Fruit fly (Drosophila melanogaster) whole organism, embryonic: ENCODE results near the gene NELF-B.

Source experiments
- ATbp ChIP-seq: fragments of 200-800 bp; sonication (Bioruptor generic); optimal IDR thresholded peaks from 2 replicates; lab custom pipeline; 2017; ENCODE audit warnings: missing biosample characterization, mild to moderate bottlenecking, missing genetic modification characterization, missing genetic modification reagents
- Antp ChIP-seq: fragments of 200-800 bp; sonication (Bioruptor generic); optimal IDR thresholded peaks from 3 replicates; lab custom pipeline; 2016; ENCODE audit warnings: missing biosample characterization, missing genetic modification characterization
- B-H1 ChIP-seq: fragments of 200-800 bp; sonication (Bioruptor generic); IDR thresholded peaks from 3 replicates; pipeline ENCODE4 v1.3.6; 2022; ENCODE audit warnings: missing biosample characterization, missing genetic modification characterization
- Bdp1 ChIP-seq: fragments of 200-800 bp; sonication (Bioruptor generic); optimal IDR thresholded peaks from 3 replicates; lab custom pipeline; 2016; ENCODE audit warnings: missing biosample characterization, missing genetic modification characterization
- CG12236 ChIP-seq: fragments of 200-800 bp; sonication (Bioruptor generic); optimal IDR thresholded peaks from 2 replicates; lab custom pipeline; 2016; ENCODE audit warnings: missing biosample characterization, missing genetic modification characterization
- CG13296 ChIP-seq: fragments of 200-800 bp; sonication (Bioruptor generic); optimal IDR thresholded peaks from 3 replicates; lab custom pipeline; 2018; ENCODE audit warnings: missing biosample characterization, mild to moderate bottlenecking, missing genetic modification characterization
- CG16813 ChIP-seq: fragments of 200-800 bp; sonication (Bioruptor generic); IDR thresholded peaks from 3 replicates; pipeline ENCODE4 v1.3.6; 2022; ENCODE audit warnings: missing biosample characterization, missing genetic modification characterization; ENCODE audit not compliant: partially characterized antibody
- CG17385 ChIP-seq: fragments of 200-800 bp; sonication (Bioruptor generic); optimal IDR thresholded peaks from 3 replicates; lab custom pipeline; 2018; ENCODE audit warnings: missing biosample characterization, mild to moderate bottlenecking, missing genetic modification characterization
- CG2199 ChIP-seq: fragments of 200-800 bp; sonication (Bioruptor generic); IDR thresholded peaks from 3 replicates; pipeline ENCODE4 v1.3.6; 2022; ENCODE audit warnings: missing biosample characterization, missing genetic modification characterization
- CG31441 ChIP-seq: fragments of 200-800 bp; sonication (Bioruptor generic); IDR thresholded peaks from 2 replicates; pipeline ENCODE4 v1.3.6; 2022; ENCODE audit warnings: missing biosample characterization, missing genetic modification characterization
- CG5953 ChIP-seq: fragments of 200-800 bp; sonication (Bioruptor generic); IDR thresholded peaks from 2 replicates; pipeline ENCODE4 v1.3.6; 2022; ENCODE audit warnings: missing biosample characterization, missing genetic modification characterization
- CG6813 ChIP-seq: fragments of 200-800 bp; sonication (Bioruptor generic); optimal IDR thresholded peaks from 2 replicates; lab custom pipeline; 2017; ENCODE audit warnings: missing biosample characterization, missing genetic modification characterization, mild to moderate bottlenecking, moderate library complexity, missing genetic modification reagents
- CG7745 ChIP-seq: fragments of 200-800 bp; sonication (Bioruptor generic); optimal IDR thresholded peaks from 2 replicates; lab custom pipeline; 2018; ENCODE audit warnings: missing biosample characterization, mild to moderate bottlenecking, missing genetic modification characterization, moderate library complexity
- CG7786 ChIP-seq: fragments of 200-800 bp; sonication (Bioruptor generic); optimal IDR thresholded peaks from 2 replicates; lab custom pipeline; 2016; ENCODE audit warnings: missing biosample characterization, missing genetic modification characterization
- CG8765 ChIP-seq: fragments of 200-800 bp; sonication (Bioruptor generic); IDR thresholded peaks from 2 replicates; pipeline ENCODE4 v1.3.6; 2022; ENCODE audit warnings: missing biosample characterization, missing genetic modification characterization
- CG9437 ChIP-seq: fragments of 200-800 bp; sonication (Bioruptor generic); optimal IDR thresholded peaks from 2 replicates; lab custom pipeline; 2018; ENCODE audit warnings: missing biosample characterization, mild to moderate bottlenecking, missing genetic modification characterization
- D ChIP-seq, 2 experiments: fragments of 200-800 bp in 1 of 2; fragments of >200 bp in 1 of 2; sonication (Bioruptor generic) in 1 of 2; optimal IDR thresholded peaks; 2 replicates in 1 of 2; 3 replicates in 1 of 2; lab custom pipeline; 2017; ENCODE audit warnings: mild to moderate bottlenecking in 1 of 2, missing biosample characterization in 1 of 2, missing genetic modification characterization in 1 of 2, missing genetic modification reagents in 1 of 2
- Dbx ChIP-seq: fragments of 200-800 bp; sonication (Bioruptor generic); IDR thresholded peaks from 3 replicates; pipeline ENCODE4 v1.3.6; 2022; ENCODE audit warnings: missing biosample characterization, missing genetic modification characterization
- H15 ChIP-seq: fragments of 200-800 bp; sonication (Bioruptor generic); IDR thresholded peaks from 3 replicates; pipeline ENCODE4 v1.3.6; 2022; ENCODE audit warnings: missing biosample characterization, missing genetic modification characterization
- Hmr ChIP-seq: fragments of 200-800 bp; sonication (Bioruptor generic); optimal IDR thresholded peaks from 3 replicates; lab custom pipeline; 2017; ENCODE audit warnings: mild to moderate bottlenecking, missing biosample characterization, missing genetic modification reagents, missing genetic modification characterization
- Hr39 ChIP-seq: fragments of >200 bp; optimal IDR thresholded peaks from 2 replicates; lab custom pipeline; 2017
- MBD-R2 ChIP-seq: fragments of 200-800 bp; sonication (Bioruptor generic); IDR thresholded peaks from 2 replicates; pipeline ENCODE4 v1.3.6; 2022; ENCODE audit warnings: missing biosample characterization, missing genetic modification characterization
- Mad ChIP-seq: fragments of 200-800 bp; sonication (Bioruptor generic); optimal IDR thresholded peaks from 2 replicates; lab custom pipeline; 2016; ENCODE audit warnings: missing biosample characterization, missing genetic modification characterization
- Mrtf ChIP-seq: fragments of 200-800 bp; sonication (Bioruptor generic); IDR thresholded peaks from 3 replicates; pipeline ENCODE4 v1.3.6; 2022; ENCODE audit warnings: missing biosample characterization, missing genetic modification characterization
- abd-A ChIP-seq: fragments of 200-800 bp; sonication (Bioruptor generic); optimal IDR thresholded peaks from 3 replicates; lab custom pipeline; 2019; ENCODE audit warnings: missing biosample characterization, mild to moderate bottlenecking, missing genetic modification characterization, moderate library complexity
- ap ChIP-seq: fragments of 200-800 bp; sonication (Bioruptor generic); IDR thresholded peaks from 2 replicates; pipeline ENCODE4 v1.3.6; 2022; ENCODE audit warnings: missing biosample characterization, missing genetic modification characterization
- bcd ChIP-seq: fragments of 200-800 bp; sonication (Bioruptor generic); optimal IDR thresholded peaks from 2 replicates; lab custom pipeline; 2017; ENCODE audit warnings: missing biosample characterization, mild to moderate bottlenecking, missing genetic modification characterization
- cato ChIP-seq: fragments of 200-800 bp; sonication (Bioruptor generic); optimal IDR thresholded peaks from 2 replicates; lab custom pipeline; 2016; ENCODE audit warnings: missing biosample characterization, missing genetic modification characterization, borderline replicate concordance
- chif ChIP-seq, 2 experiments: fragments of 200-800 bp; sonication (Bioruptor generic); optimal IDR thresholded peaks; 3 replicates each; lab custom pipeline; 2016; ENCODE audit warnings: missing biosample characterization in 2 of 2, missing genetic modification characterization in 2 of 2
- croc ChIP-seq: fragments of 200-800 bp; sonication (Bioruptor generic); conservative IDR thresholded peaks from 3 replicates; pipeline ENCODE4 v1.3.6; 2022; ENCODE audit warnings: missing biosample characterization, missing genetic modification characterization
- fd102C ChIP-seq: fragments of 200-800 bp; sonication (Bioruptor generic); optimal IDR thresholded peaks from 2 replicates; lab custom pipeline; 2018; ENCODE audit warnings: missing biosample characterization, mild to moderate bottlenecking, missing genetic modification characterization, moderate library complexity
- gsb-n ChIP-seq: fragments of 200-800 bp; sonication (Bioruptor generic); optimal IDR thresholded peaks from 3 replicates; lab custom pipeline; 2018; ENCODE audit warnings: missing biosample characterization, mild to moderate bottlenecking, missing genetic modification characterization
- hbn ChIP-seq: fragments of 200-800 bp; sonication (Bioruptor generic); IDR thresholded peaks from 2 replicates; pipeline ENCODE4 v1.3.6; 2022; ENCODE audit warnings: missing biosample characterization, missing genetic modification characterization; ENCODE audit not compliant: partially characterized antibody
- hth ChIP-seq: fragments of >200 bp; optimal IDR thresholded peaks from 2 replicates; lab custom pipeline; 2017; ENCODE audit warnings: inconsistent platforms
- kah ChIP-seq: fragments of 200-800 bp; sonication (Bioruptor generic); optimal IDR thresholded peaks from 2 replicates; lab custom pipeline; 2018; ENCODE audit warnings: missing biosample characterization, mild to moderate bottlenecking, missing genetic modification characterization
- lmd ChIP-seq: fragments of 200-800 bp; sonication (Bioruptor generic); IDR thresholded peaks from 2 replicates; pipeline ENCODE4 v1.3.6; 2022; ENCODE audit warnings: missing biosample characterization, missing genetic modification characterization
- nerfin-1 ChIP-seq: fragments of 200-800 bp; sonication (Bioruptor generic); optimal IDR thresholded peaks from 3 replicates; lab custom pipeline; 2019; ENCODE audit warnings: missing biosample characterization, mild to moderate bottlenecking, missing genetic modification characterization, moderate library complexity
- pb ChIP-seq: fragments of 200-800 bp; sonication (Bioruptor generic); optimal IDR thresholded peaks from 3 replicates; lab custom pipeline; 2016; ENCODE audit warnings: missing biosample characterization, missing genetic modification characterization
- phol ChIP-seq: fragments of 200-800 bp; sonication (Bioruptor generic); optimal IDR thresholded peaks from 3 replicates; lab custom pipeline; 2018; ENCODE audit warnings: missing biosample characterization, mild to moderate bottlenecking, missing genetic modification characterization, moderate library complexity
- pnt ChIP-seq: fragments of 200-800 bp; sonication (Bioruptor generic); optimal IDR thresholded peaks from 3 replicates; lab custom pipeline; 2016; ENCODE audit warnings: missing biosample characterization, missing genetic modification characterization
- seq ChIP-seq: fragments of 200-800 bp; sonication (Bioruptor generic); IDR thresholded peaks from 2 replicates; pipeline ENCODE4 v1.3.6; 2022; ENCODE audit warnings: missing biosample characterization, missing genetic modification characterization
- sr ChIP-seq: fragments of 200-800 bp; sonication (Bioruptor generic); IDR thresholded peaks from 3 replicates; pipeline ENCODE4 v1.3.6; 2022; ENCODE audit warnings: missing biosample characterization, missing genetic modification characterization
- ssp ChIP-seq: fragments of 200-800 bp; sonication (Bioruptor generic); IDR thresholded peaks from 2 replicates; pipeline ENCODE4 v1.3.6; 2022; ENCODE audit warnings: missing biosample characterization, missing genetic modification characterization
- stwl ChIP-seq: fragments of 200-800 bp; sonication (Bioruptor generic); optimal IDR thresholded peaks from 3 replicates; lab custom pipeline; 2018; ENCODE audit warnings: missing biosample characterization, mild to moderate bottlenecking, missing genetic modification characterization, moderate library complexity
- tap ChIP-seq: fragments of 200-800 bp; optimal IDR thresholded peaks from 3 replicates; lab custom pipeline; 2019; ENCODE audit warnings: missing biosample characterization, mild to moderate bottlenecking, missing genetic modification characterization, moderate library complexity
- tna ChIP-seq: fragments of 200-800 bp; sonication (Bioruptor generic); IDR thresholded peaks from 2 replicates; pipeline ENCODE4 v1.3.6; 2022; ENCODE audit warnings: missing biosample characterization, missing genetic modification characterization; ENCODE audit not compliant: partially characterized antibody
- wor ChIP-seq: fragments of 200-800 bp; sonication (Bioruptor generic); IDR thresholded peaks from 2 replicates; pipeline ENCODE4 v1.3.6; 2022; ENCODE audit warnings: missing biosample characterization, missing genetic modification characterization
- zen ChIP-seq: fragments of 200-800 bp; sonication (Bioruptor generic); optimal IDR thresholded peaks from 3 replicates; lab custom pipeline; 2018; ENCODE audit warnings: missing biosample characterization, mild to moderate bottlenecking, missing genetic modification characterization, moderate library complexity
- zen2 ChIP-seq: fragments of 200-800 bp; sonication (Bioruptor generic); IDR thresholded peaks from 3 replicates; pipeline ENCODE4 v1.3.6; 2022; ENCODE audit warnings: missing biosample characterization, missing genetic modification characterization; ENCODE audit not compliant: partially characterized antibody

NELF-B gene

DNA sequence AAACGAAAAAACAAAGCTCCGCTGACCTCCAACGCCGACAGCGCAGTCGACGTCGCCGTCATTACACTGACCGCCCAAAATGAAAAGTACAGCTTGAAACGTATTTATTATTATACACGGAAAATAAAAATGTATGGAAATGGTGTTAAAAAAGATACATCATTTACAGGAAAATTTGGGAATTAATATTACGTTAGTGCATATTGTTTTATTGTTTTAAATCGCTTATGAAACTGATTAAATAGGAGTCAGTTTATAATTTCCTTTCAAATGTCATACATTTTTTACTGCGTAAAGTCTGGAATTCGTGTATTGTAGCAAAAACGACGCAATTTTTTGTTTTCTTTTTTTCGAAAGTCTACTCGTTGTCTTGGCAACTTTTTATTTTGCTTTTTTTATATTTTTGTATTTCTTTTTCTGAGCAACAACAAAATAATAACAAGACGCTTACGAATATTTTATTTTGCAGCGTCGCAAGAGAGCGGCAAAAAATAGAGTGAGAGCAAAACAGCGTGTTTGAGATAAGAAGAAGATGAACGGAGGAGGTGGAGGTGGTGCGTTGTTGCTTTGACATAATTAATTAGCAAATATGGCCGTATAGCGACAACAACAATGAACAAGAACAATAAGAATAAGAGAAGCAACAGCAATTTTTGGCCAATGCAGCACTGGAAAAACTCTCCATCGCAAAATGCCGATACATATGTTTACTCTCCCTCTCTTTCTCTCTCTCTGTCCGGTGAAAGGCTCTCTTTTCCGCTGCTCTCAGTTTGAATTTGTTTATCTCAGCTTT, 36.0 kb downstream of the NELF-B start (continued):
- TF ChIP-seq lmd, result peak; percentile 72
- TF ChIP-seq phol (tag; lab: Kevin White, UChicago), result peak; percentile 70
- TF ChIP-seq ap, result 0 out of 2 replicates have a peak, but pooled peaks have one; percentile 6
- no peak for TF ChIP-seq abd-A
- TF ChIP-seq CG12236 (GFP tag; lab: Kevin White, UChicago), result peak; percentile 47
- TF ChIP-seq CG9437, result peak; percentile 66
- TF ChIP-seq H15, result no peak
- TF ChIP-seq CG5953 (GFP tag; lab: Robert Waterston, UW), result 0 out of 2 replicates have a peak, but pooled peaks have one; percentile 57
- TF ChIP-seq fd102C (GFP tag; lab: Kevin White, UChicago), result no peak
- TF ChIP-seq CG2199 (GFP tag; lab: Robert Waterston, UW), result no peak
- no peak for TF ChIP-seq hth
- peak; percentile 11 for TF ChIP-seq ATbp (GFP tag; lab: Kevin White, UChicago)
- peak; percentile 41; the same call in 1 of the 2 replicates for TF ChIP-seq CG8765
- TF ChIP-seq bcd, result peak; percentile 71
- TF ChIP-seq D (optimal IDR thresholded peaks at IDR 0.05; lab: Kevin White, UChicago), result no peak
- peak; percentile 33 for TF ChIP-seq D (GFP tag; optimal IDR thresholded peaks at IDR 0.05; lab: Kevin White, UChicago)
- TF ChIP-seq pnt, result peak; percentile 52
- TF ChIP-seq hbn, result no peak
- TF ChIP-seq seq (GFP tag; lab: Robert Waterston, UW), result peak; percentile 49; the same call in 1 of the 2 replicates
- TF ChIP-seq kah (GFP tag; lab: Kevin White, UChicago), result no peak
- peak; percentile 46; the same call in 1 of the 3 replicates for TF ChIP-seq Mrtf (GFP tag; lab: Robert Waterston, UW)
- TF ChIP-seq ssp (GFP tag; lab: Robert Waterston, UW), result peak; percentile 36
- peak; percentile 24 for TF ChIP-seq CG17385
- TF ChIP-seq Hr39 (lab: Kevin White, UChicago), result no peak
- no peak for TF ChIP-seq zen (tag; lab: Kevin White, UChicago)
- peak; percentile 67 for TF ChIP-seq CG6813
- TF ChIP-seq zen2, result no peak
- no peak for TF ChIP-seq croc (GFP tag; lab: Robert Waterston, UW)
- peak; percentile 44 for TF ChIP-seq gsb-n (tag; lab: Kevin White, UChicago)
- peak; percentile 69 for TF ChIP-seq CG7786 (GFP tag; lab: Kevin White, UChicago)
- TF ChIP-seq CG16813 (GFP tag; lab: Robert Waterston, UW), result no peak
- TF ChIP-seq cato (GFP tag; lab: Kevin White, UChicago), result peak; percentile 30
- TF ChIP-seq wor (GFP tag; lab: Robert Waterston, UW), result peak; percentile 42; the same call in 1 of the 2 replicates
- TF ChIP-seq nerfin-1, result peak; percentile 81
- TF ChIP-seq sr (GFP tag; lab: Robert Waterston, UW), result no peak
- peak; percentile 60 for TF ChIP-seq chif (GFP tag; optimal IDR thresholded peaks at IDR 0.05; lab: Kevin White, UChicago)
- peak; percentile 35 for TF ChIP-seq tap (tag; lab: Kevin White, UChicago)
- peak; percentile 54 for TF ChIP-seq Antp (GFP tag; lab: Kevin White, UChicago)
- no peak for TF ChIP-seq tna
- no peak for TF ChIP-seq Bdp1
- peak; percentile 12; the same call in 1 of the 2 replicates for TF ChIP-seq MBD-R2 (GFP tag; lab: Robert Waterston, UW)
- peak; percentile 80 for TF ChIP-seq CG31441 (GFP tag; lab: Robert Waterston, UW)
- TF ChIP-seq pb, result peak; percentile 58
- TF ChIP-seq Dbx (GFP tag; lab: Robert Waterston, UW), result no peak; the same call in 2 of the 3 replicates
- TF ChIP-seq Mad, result peak; percentile 41
- TF ChIP-seq CG7745 (tag; lab: Kevin White, UChicago), result no peak
- TF ChIP-seq B-H1 (GFP tag; lab: Robert Waterston, UW), result peak; percentile 34; the same call in 2 of the 3 replicates
- TF ChIP-seq Hmr, result peak; percentile 82
- no peak for TF ChIP-seq stwl (tag; lab: Kevin White, UChicago)
- peak; percentile 76 for TF ChIP-seq CG13296 (GFP tag; lab: Kevin White, UChicago)
